Fruit fly (Drosophila melanogaster) S2 (cell line): ENCODE results near the gene CG6296.

ENCODE experiments used
- CG8478 ChIP-seq: fragments of >200 bp; optimal IDR thresholded peaks from 2 replicates; lab custom pipeline; 2018
- CTCF ChIP-seq, 2 experiments: fragments of >200 bp; optimal IDR thresholded peaks; 2 replicates each; lab custom pipeline; 2018

CG6296 gene

dm6 chr3R:26963747-26964174, 41.5 kb downstream of the CG6296 start:
- TF ChIP-seq CG8478 (lab: Kevin White, UChicago) = no peak
- TF ChIP-seq CTCF (optimal IDR thresholded peaks at IDR 0.05; lab: Kevin White, UChicago) = no peak

dm6 chr3R:26960496-26960895, 44.8 kb downstream of the CG6296 start:
- no peak for TF ChIP-seq CTCF (optimal IDR thresholded peaks at IDR 0.05; lab: Kevin White, UChicago)
- no peak for TF ChIP-seq CG8478 (lab: Kevin White, UChicago)

dm6 chr3R:26958314-26958979, 46.8 kb downstream of the CG6296 start, which contains the start of gene CG6330:
CG6330 (minus strand) TSS chr3R:26958491.
- TF ChIP-seq CG8478 (lab: Kevin White, UChicago) (no peak), CTCF (optimal IDR thresholded peaks at IDR 0.05; lab: Kevin White, UChicago) (no peak)

dm6 chr3R:26957132-26957531, 48.1 kb downstream of the CG6296 start:
- TF ChIP-seq CTCF (optimal IDR thresholded peaks at IDR 0.05; lab: Kevin White, UChicago) (no peak), CG8478 (lab: Kevin White, UChicago) (no peak)

- TF ChIP-seq CG8478 (lab: Kevin White, UChicago) (no peak), CTCF (optimal IDR thresholded peaks at IDR 0.05; lab: Kevin White, UChicago) (peak; percentile 82 to 83)
These were observed 48.8 kb downstream of the CG6296 start for dm6 chr3R:26956376-26957062.

- no peak for TF ChIP-seq CG8478 (lab: Kevin White, UChicago)
- no peak for TF ChIP-seq CTCF (optimal IDR thresholded peaks at IDR 0.05; lab: Kevin White, UChicago)
These were observed 49.7 kb downstream of the CG6296 start for dm6 chr3R:26955527-26955926.

- TF ChIP-seq CTCF (optimal IDR thresholded peaks at IDR 0.05; lab: Kevin White, UChicago) (no peak), CG8478 (lab: Kevin White, UChicago) (no peak)
These were observed 51.1 kb downstream of the CG6296 start for dm6 chr3R:26954020-26954672.

- TF ChIP-seq CG8478 (lab: Kevin White, UChicago) (no peak), CTCF (optimal IDR thresholded peaks at IDR 0.05; lab: Kevin White, UChicago) (no peak)
These were observed 51.8 kb downstream of the CG6296 start for dm6 chr3R:26953478-26953874.
